Worm (Caenorhabditis elegans) whole organism, L1 larva: Measurements from ENCODE around the gene E02H9.9.
A peak's percentile ranks its signal among the peaks of the same experiment; 100 is the strongest.
"Not testable (repeated sequence)": the region's sequence is repeated elsewhere in the genome, so short reads cannot be mapped to it uniquely, and the experiment has no call there.

ENCODE experiments used
- C16A3.4 ChIP-seq: fragments of 150-350 bp; optimal IDR thresholded peaks from 2 replicates; lab custom pipeline; 2014; ENCODE audit warnings: missing biosample characterization, missing genetic modification characterization
- F16B12.6 ChIP-seq: fragments of 150-350 bp; optimal IDR thresholded peaks from 2 replicates; lab custom pipeline; 2014; ENCODE audit warnings: missing biosample characterization, missing genetic modification characterization
- Y116A8C.19 ChIP-seq: sonication (generic microtip); optimal IDR thresholded peaks from 2 replicates; lab custom pipeline; 2016; ENCODE audit warnings: missing compliant biosample characterization, missing genetic modification characterization, borderline replicate concordance
- aly-2 ChIP-seq: fragments of 150-350 bp; optimal IDR thresholded peaks from 2 replicates; lab custom pipeline; 2014; ENCODE audit warnings: missing biosample characterization, missing genetic modification characterization
- blmp-1 ChIP-seq: fragments of 150-350 bp; optimal IDR thresholded peaks from 2 replicates; lab custom pipeline; 2014; ENCODE audit warnings: missing biosample characterization, missing genetic modification characterization
- ceh-8 ChIP-seq: fragments of 200-800 bp; sonication (Bioruptor generic); optimal IDR thresholded peaks from 2 replicates; lab custom pipeline; 2018; ENCODE audit warnings: mild to moderate bottlenecking, missing genetic modification characterization, moderate library complexity, missing compliant biosample characterization
- ceh-82 ChIP-seq, 3 experiments: fragments of 150-350 bp in 1 of 3; sonication (generic microtip) in 2 of 3; optimal IDR thresholded peaks; 2 replicates each; lab custom pipeline; 2014 to 2017; ENCODE audit warnings: missing biosample characterization in 3 of 3, missing genetic modification characterization in 3 of 3
- ces-1 ChIP-seq: fragments of 150-350 bp; optimal IDR thresholded peaks from 2 replicates; lab custom pipeline; 2014; ENCODE audit warnings: missing biosample characterization, missing genetic modification reagents, missing genetic modification characterization
- dpl-1 ChIP-seq, 3 experiments: fragments of 150-350 bp in 2 of 3; sonication (generic microtip) in 1 of 3; optimal IDR thresholded peaks; 2 replicates each; lab custom pipeline; 2014 to 2017; ENCODE audit warnings: missing biosample characterization in 3 of 3, missing genetic modification characterization in 3 of 3, missing genetic modification reagents in 3 of 3
- dsc-1 ChIP-seq: sonication (generic microtip); optimal IDR thresholded peaks from 2 replicates; lab custom pipeline; 2016; ENCODE audit warnings: mild to moderate bottlenecking, missing genetic modification characterization, missing compliant biosample characterization
- efl-1 ChIP-seq, 4 experiments: fragments of 150-350 bp; optimal IDR thresholded peaks in 3 of 4; peaks in 1 of 4; 1 replicate in 1 of 4; 2 replicates in 3 of 4; lab custom pipeline; 2014; ENCODE audit warnings: missing biosample characterization in 2 of 4, missing genetic modification characterization in 2 of 4, missing genetic modification reagents in 2 of 4
- efl-3 ChIP-seq: fragments of 200-800 bp; sonication (Bioruptor generic); optimal IDR thresholded peaks from 2 replicates; lab custom pipeline; 2018; ENCODE audit warnings: mild to moderate bottlenecking, missing genetic modification characterization, missing compliant biosample characterization
- fkh-8 ChIP-seq: sonication (generic microtip); optimal IDR thresholded peaks from 2 replicates; lab custom pipeline; 2016; ENCODE audit warnings: mild to moderate bottlenecking, missing genetic modification characterization, missing compliant biosample characterization
- grh-1 ChIP-seq: fragments of 200-800 bp; sonication (Bioruptor generic); IDR thresholded peaks from 2 replicates; pipeline ENCODE4 v1.3.6; 2022; ENCODE audit warnings: missing genetic modification reagents, missing genetic modification characterization, missing compliant biosample characterization
- lin-14 ChIP-seq: fragments of 200-800 bp; sonication (Bioruptor generic); optimal IDR thresholded peaks from 2 replicates; lab custom pipeline; 2018; ENCODE audit warnings: mild to moderate bottlenecking, missing genetic modification characterization, moderate library complexity, missing compliant biosample characterization
- lin-35 ChIP-seq, 2 experiments: fragments of 150-350 bp; optimal IDR thresholded peaks; 2 replicates each; lab custom pipeline; 2014; ENCODE audit warnings: missing biosample characterization in 2 of 2, missing genetic modification characterization in 2 of 2, missing genetic modification reagents in 2 of 2
- lir-3 ChIP-seq: sonication (generic microtip); optimal IDR thresholded peaks from 2 replicates; lab custom pipeline; 2016; ENCODE audit warnings: mild to moderate bottlenecking, missing genetic modification characterization, moderate library complexity, missing compliant biosample characterization; ENCODE audit not compliant: poor library complexity
- lsy-2 ChIP-seq, 2 experiments: fragments of 150-350 bp; optimal IDR thresholded peaks; 2 replicates each; lab custom pipeline; 2014; ENCODE audit warnings: missing biosample characterization in 2 of 2, missing genetic modification characterization in 2 of 2
- mdl-1 ChIP-seq, 2 experiments: fragments of 150-350 bp; optimal IDR thresholded peaks; 2 replicates each; lab custom pipeline; 2014 to 2017; ENCODE audit warnings: missing biosample characterization in 2 of 2, missing genetic modification characterization in 2 of 2, inconsistent platforms in 1 of 2
- nhr-47 ChIP-seq: sonication (generic microtip); optimal IDR thresholded peaks from 2 replicates; lab custom pipeline; 2016; ENCODE audit warnings: mild to moderate bottlenecking, missing genetic modification characterization, moderate library complexity, missing compliant biosample characterization
- nhr-71 ChIP-seq: sonication (generic microtip); optimal IDR thresholded peaks from 2 replicates; lab custom pipeline; 2016; ENCODE audit warnings: mild to moderate bottlenecking, missing genetic modification characterization, moderate library complexity, missing compliant biosample characterization
- nhr-77 ChIP-seq: fragments of 150-350 bp; optimal IDR thresholded peaks from 2 replicates; lab custom pipeline; 2014; ENCODE audit warnings: missing biosample characterization, missing genetic modification characterization
- nhr-85 ChIP-seq: sonication (generic microtip); peaks from one replicate; lab custom pipeline; 2016; ENCODE audit warnings: missing genetic modification characterization, inconsistent platforms, missing compliant biosample characterization
- nhr-90 ChIP-seq: sonication (generic microtip); optimal IDR thresholded peaks from 2 replicates; lab custom pipeline; 2016; ENCODE audit warnings: mild to moderate bottlenecking, missing genetic modification characterization, missing compliant biosample characterization; ENCODE audit not compliant: poor library complexity
- rnt-1 ChIP-seq: sonication (generic microtip); optimal IDR thresholded peaks from 2 replicates; lab custom pipeline; 2016; ENCODE audit warnings: mild to moderate bottlenecking, missing genetic modification characterization, moderate library complexity, missing compliant biosample characterization
- skn-1 ChIP-seq: fragments of 150-350 bp; optimal IDR thresholded peaks from 2 replicates; lab custom pipeline; 2014; ENCODE audit warnings: missing biosample characterization, missing genetic modification characterization
- sptf-1 ChIP-seq: fragments of 150-350 bp; optimal IDR thresholded peaks from 2 replicates; lab custom pipeline; 2014; ENCODE audit warnings: missing biosample characterization, missing genetic modification characterization
- sup-37 ChIP-seq: fragments of 200-800 bp; sonication (Bioruptor generic); optimal IDR thresholded peaks from 2 replicates; lab custom pipeline; 2018; ENCODE audit warnings: mild to moderate bottlenecking, missing genetic modification characterization, missing compliant biosample characterization
- swsn-7 ChIP-seq: sonication (generic microtip); optimal IDR thresholded peaks from 2 replicates; lab custom pipeline; 2016; ENCODE audit warnings: missing genetic modification characterization, missing compliant biosample characterization
- tbx-2 ChIP-seq: sonication (generic microtip); optimal IDR thresholded peaks from 2 replicates; lab custom pipeline; 2016; ENCODE audit warnings: missing genetic modification characterization, missing compliant biosample characterization
- unc-62 ChIP-seq: fragments of 150-350 bp; optimal IDR thresholded peaks from 2 replicates; lab custom pipeline; 2014; ENCODE audit warnings: missing biosample characterization, missing genetic modification reagents, missing genetic modification characterization
- ztf-4 ChIP-seq: fragments of 150-350 bp; optimal IDR thresholded peaks from 2 replicates; lab custom pipeline; 2014; ENCODE audit warnings: missing biosample characterization, missing genetic modification characterization

E02H9.9 gene

DNA sequence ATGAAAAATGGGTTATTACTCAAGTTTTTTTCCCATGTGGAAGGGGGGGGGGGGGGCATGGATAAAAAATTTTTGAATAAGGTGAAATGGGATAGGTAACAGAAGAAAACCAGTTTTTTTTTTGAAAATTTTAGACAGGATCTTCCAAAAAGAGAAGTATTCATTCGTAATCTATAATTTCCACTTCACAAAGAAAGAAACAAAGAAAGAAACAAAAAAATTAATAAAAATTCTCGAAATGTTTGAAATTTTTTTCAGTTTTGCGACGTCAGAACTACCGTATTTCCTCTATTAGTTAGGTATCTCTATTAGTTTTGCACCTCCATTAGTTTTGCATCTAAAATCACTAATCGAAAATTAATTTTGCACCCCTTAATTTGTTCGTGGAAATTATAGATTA, 32.7 kb downstream of the E02H9.9 start, which contains the start of gene W04B5.6:
W04B5.6 (minus strand) TSS at position 101 of the 400 bp plus-strand sequence.
- TF ChIP-seq nhr-47 (tag; lab: Kevin White, UChicago); sptf-1 (tag; lab: Kevin White, UChicago); ces-1 (GFP tag; lab: Kevin White, UChicago): not testable (repeated sequence)

ce11 chrIII:2432925-2433324, 35.2 kb downstream of the E02H9.9 start:
- TF ChIP-seq efl-1 (optimal IDR thresholded peaks at IDR 0.05; lab: Kevin White, UChicago) (peak; percentile 36 to 42), efl-1 (GFP tag; optimal IDR thresholded peaks at IDR 0.05 in 1 of 2; lab: Kevin White, UChicago) (peak in 1 of 2 experiments; percentile 88), tbx-2 (no peak), dsc-1 (tag; lab: Kevin White, UChicago) (peak; percentile 32)

DNA sequence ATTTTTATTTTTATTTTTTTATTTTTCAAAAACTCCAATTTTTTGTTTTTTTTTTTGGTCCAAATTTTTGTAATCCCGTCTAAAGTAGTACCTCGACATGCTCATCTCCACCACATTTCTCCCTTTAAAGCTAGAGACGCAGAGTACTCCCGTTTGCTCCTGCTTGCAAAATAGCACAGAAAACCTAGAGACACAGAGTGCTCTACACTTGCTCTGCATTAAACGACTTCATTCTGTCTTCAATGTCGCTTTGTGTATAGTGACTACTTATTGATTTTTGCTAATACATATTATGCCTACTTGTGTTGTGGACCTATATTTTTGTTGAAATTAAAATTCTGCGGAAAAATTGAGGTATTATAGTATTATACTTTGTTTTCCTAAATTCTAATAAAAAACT, 42.0 kb downstream of the E02H9.9 start, which contains the start of gene W04B5.8:
W04B5.8 (plus strand) TSS at position 195 of the 400 bp plus-strand sequence.
- no peak for TF ChIP-seq efl-3 (GFP tag; lab: Kevin White, UChicago)
- TF ChIP-seq dsc-1 (tag; lab: Kevin White, UChicago), result peak; percentile 20
- no peak for TF ChIP-seq Y116A8C.19 (tag; lab: Kevin White, UChicago)
- no peak for TF ChIP-seq nhr-85
- TF ChIP-seq lin-14 (GFP tag; lab: Kevin White, UChicago), result no peak
- TF ChIP-seq lin-35 (GFP tag; optimal IDR thresholded peaks at IDR 0.05; lab: Kevin White, UChicago), result peak in 1 of 2 experiments; percentile 16
- TF ChIP-seq rnt-1 (tag; lab: Kevin White, UChicago), result peak; percentile 22
- TF ChIP-seq lsy-2 (tag; optimal IDR thresholded peaks at IDR 0.05; lab: Kevin White, UChicago), result peak in 1 of 2 experiments; percentile 35
- no peak for TF ChIP-seq ztf-4
- peak; percentile 9 for TF ChIP-seq F16B12.6 (tag; lab: Kevin White, UChicago)
- no peak for TF ChIP-seq grh-1 (GFP tag; lab: Robert Waterston, UW)
- no peak for TF ChIP-seq lir-3
- TF ChIP-seq efl-1 (optimal IDR thresholded peaks at IDR 0.05; lab: Kevin White, UChicago), result peak; percentile 55 to 58
- TF ChIP-seq efl-1 (GFP tag; optimal IDR thresholded peaks at IDR 0.05 in 1 of 2; lab: Kevin White, UChicago), result peak in 1 of 2 experiments; percentile 83
- TF ChIP-seq sup-37 (GFP tag; lab: Kevin White, UChicago), result no peak
- peak in 1 of 3 experiments; percentile 28 for TF ChIP-seq ceh-82 (tag; optimal IDR thresholded peaks at IDR 0.05; lab: Kevin White, UChicago)
- TF ChIP-seq nhr-77 (tag; lab: Kevin White, UChicago), result no peak
- TF ChIP-seq swsn-7 (tag; lab: Kevin White, UChicago), result peak; percentile 5
- peak; percentile 5 for TF ChIP-seq fkh-8 (tag; lab: Kevin White, UChicago)
- TF ChIP-seq skn-1 (tag; lab: Kevin White, UChicago), result no peak
- TF ChIP-seq dpl-1 (GFP tag; optimal IDR thresholded peaks at IDR 0.05; lab: Kevin White, UChicago), result peak in 1 of 3 experiments; percentile 29
- peak; percentile 12 for TF ChIP-seq nhr-71 (tag; lab: Kevin White, UChicago)
- TF ChIP-seq mdl-1 (tag; optimal IDR thresholded peaks at IDR 0.05; lab: Kevin White, UChicago), result no peak

- TF ChIP-seq nhr-90, result no peak
- TF ChIP-seq aly-2 (tag; lab: Kevin White, UChicago), result no peak
- peak; percentile 54 for TF ChIP-seq ceh-8 (GFP tag; lab: Kevin White, UChicago)
- no peak for TF ChIP-seq unc-62 (GFP tag; lab: Kevin White, UChicago)
Observed at ce11 chrIII:2424783-2425329, 43.2 kb downstream of the E02H9.9 start.

- no peak for TF ChIP-seq lsy-2 (tag; optimal IDR thresholded peaks at IDR 0.05; lab: Kevin White, UChicago)
- no peak for TF ChIP-seq nhr-90
- no peak for TF ChIP-seq tbx-2
- no peak for TF ChIP-seq C16A3.4 (tag; lab: Kevin White, UChicago)
- TF ChIP-seq blmp-1 (tag; lab: Kevin White, UChicago), result no peak
- no peak for TF ChIP-seq nhr-71 (tag; lab: Kevin White, UChicago)
- TF ChIP-seq ceh-8 (GFP tag; lab: Kevin White, UChicago), result no peak
- TF ChIP-seq efl-1 (optimal IDR thresholded peaks at IDR 0.05; lab: Kevin White, UChicago), result no peak
- no peak for TF ChIP-seq efl-1 (GFP tag; optimal IDR thresholded peaks at IDR 0.05 in 1 of 2; lab: Kevin White, UChicago)
Observed at ce11 chrIII:2423638-2424037, 44.5 kb downstream of the E02H9.9 start.
